Worm (Caenorhabditis elegans): Measurements from ENCODE around the gene F56B3.6.

The F56B3.6 gene

ce11 chrIV:796521-797073 is 8.7 kb downstream of the F56B3.6 start, which contains the start of the genes F56B3.11 and ech-5:
Gene F56B3.11 (minus strand): TSS chrIV:796571.
Gene ech-5 (plus strand): TSS chrIV:797023.
- TF ChIP-seq nhr-76 (tag; optimal IDR thresholded peaks at IDR 0.05): no peak
- no peak for TF ChIP-seq flh-1 (GFP tag; optimal IDR thresholded peaks at IDR 0.05)
- TF ChIP-seq lin-32 (GFP tag; optimal IDR thresholded peaks at IDR 0.05): no peak
- TF ChIP-seq ceh-83 (GFP tag; optimal IDR thresholded peaks at IDR 0.05): peak; percentile 49
- TF ChIP-seq drap-1 (GFP tag; optimal IDR thresholded peaks at IDR 0.05): peak; percentile 34
- no peak for TF ChIP-seq unc-62 (GFP tag; optimal IDR thresholded peaks at IDR 0.05)
- peak; percentile 82 for TF ChIP-seq nhr-237 (tag; optimal IDR thresholded peaks at IDR 0.05)
- TF ChIP-seq ceh-39 (tag; optimal IDR thresholded peaks at IDR 0.05): no peak
- TF ChIP-seq unc-39 (tag; optimal IDR thresholded peaks at IDR 0.05): no peak
- TF ChIP-seq ceh-43 (GFP tag; optimal IDR thresholded peaks at IDR 0.05): peak; percentile 26
- TF ChIP-seq ztf-11 (tag; optimal IDR thresholded peaks at IDR 0.05): no peak
- no peak for TF ChIP-seq pha-4 (tag; optimal IDR thresholded peaks at IDR 0.05)
- TF ChIP-seq lsy-2 (tag; optimal IDR thresholded peaks at IDR 0.05): peak; percentile 69
- TF ChIP-seq snpc-4 (tag; optimal IDR thresholded peaks at IDR 0.05): no peak
- no peak for TF ChIP-seq nhr-12 (tag; optimal IDR thresholded peaks at IDR 0.05)
- peak; percentile 81 for TF ChIP-seq sptf-1 (tag; optimal IDR thresholded peaks at IDR 0.05)
- TF ChIP-seq sem-2 (GFP tag; optimal IDR thresholded peaks at IDR 0.05): no peak
- no peak for TF ChIP-seq mls-2 (tag; optimal IDR thresholded peaks at IDR 0.05)
- peak; percentile 36 for TF ChIP-seq mab-5 (tag; optimal IDR thresholded peaks at IDR 0.05)
- peak; percentile 37 for TF ChIP-seq M03D4.4 (tag; optimal IDR thresholded peaks at IDR 0.05)
- peak; percentile 20 for TF ChIP-seq mep-1 (tag; optimal IDR thresholded peaks at IDR 0.05)
- TF ChIP-seq ces-1 (GFP tag; optimal IDR thresholded peaks at IDR 0.05): peak; percentile 80
- no peak for TF ChIP-seq lin-13 (tag; optimal IDR thresholded peaks at IDR 0.05)
- no peak for TF ChIP-seq ham-2 (GFP tag; optimal IDR thresholded peaks at IDR 0.05)
- TF ChIP-seq bed-3 (GFP tag; optimal IDR thresholded peaks at IDR 0.05): peak; percentile 55
- TF ChIP-seq unc-120 (tag; optimal IDR thresholded peaks at IDR 0.05; ENCODE audit: poor library complexity, severe bottlenecking): no peak

- TF ChIP-seq pha-4 (tag; optimal IDR thresholded peaks at IDR 0.05) (no peak), ces-1 (GFP tag; optimal IDR thresholded peaks at IDR 0.05) (no peak), lin-32 (GFP tag; optimal IDR thresholded peaks at IDR 0.05) (no peak), flh-1 (GFP tag; optimal IDR thresholded peaks at IDR 0.05) (no peak), ceh-43 (GFP tag; optimal IDR thresholded peaks at IDR 0.05) (no peak), nhr-12 (tag; optimal IDR thresholded peaks at IDR 0.05) (no peak), nhr-76 (tag; optimal IDR thresholded peaks at IDR 0.05) (no peak), mls-2 (tag; optimal IDR thresholded peaks at IDR 0.05) (no peak), unc-62 (GFP tag; optimal IDR thresholded peaks at IDR 0.05) (no peak)
These were observed 12.7 kb downstream of the F56B3.6 start, which contains the start of gene mrpl-46 for ce11 chrIV:800518-800917. Gene mrpl-46 (plus strand): TSS chrIV:800818.

- TF ChIP-seq nhr-2 (tag; optimal IDR thresholded peaks at IDR 0.05) (no peak), mls-2 (tag; optimal IDR thresholded peaks at IDR 0.05) (no peak), cnd-1 (tag; optimal IDR thresholded peaks at IDR 0.05) (no peak), lin-13 (tag; optimal IDR thresholded peaks at IDR 0.05) (no peak), unc-120 (tag; optimal IDR thresholded peaks at IDR 0.05; ENCODE audit: poor library complexity, severe bottlenecking) (no peak), zip-8 (tag; optimal IDR thresholded peaks at IDR 0.05) (no peak), lin-32 (GFP tag; optimal IDR thresholded peaks at IDR 0.05) (no peak), mep-1 (tag; optimal IDR thresholded peaks at IDR 0.05) (no peak), elt-3 (tag; optimal IDR thresholded peaks at IDR 0.05) (no peak), bed-3 (GFP tag; optimal IDR thresholded peaks at IDR 0.05) (no peak), pha-4 (tag; optimal IDR thresholded peaks at IDR 0.05) (no peak)
These were observed 13.3 kb downstream of the F56B3.6 start for ce11 chrIV:801162-801561.

- no peak for TF ChIP-seq elt-1 (tag; optimal IDR thresholded peaks at IDR 0.05; ENCODE audit: borderline replicate concordance, insufficient read depth)
- TF ChIP-seq M03D4.4 (tag; optimal IDR thresholded peaks at IDR 0.05): no peak
- TF ChIP-seq lsy-2 (tag; optimal IDR thresholded peaks at IDR 0.05): no peak
- TF ChIP-seq elt-3 (tag; optimal IDR thresholded peaks at IDR 0.05): no peak
- TF ChIP-seq unc-120 (tag; optimal IDR thresholded peaks at IDR 0.05; ENCODE audit: poor library complexity, severe bottlenecking): no peak
- TF ChIP-seq bed-3 (GFP tag; optimal IDR thresholded peaks at IDR 0.05): no peak
- no peak for TF ChIP-seq drap-1 (GFP tag; optimal IDR thresholded peaks at IDR 0.05)
- TF ChIP-seq ces-1 (GFP tag; optimal IDR thresholded peaks at IDR 0.05): no peak
These were observed 16.9 kb downstream of the F56B3.6 start, which contains the start of gene Y55F3BL.4 for ce11 chrIV:804802-805201. Gene Y55F3BL.4 (plus strand): TSS chrIV:805102.
